Fruit fly (Drosophila melanogaster) whole organism, embryonic: ENCODE data around the gene dsx-c73A.

Experiments used
- Abd-B ChIP-seq: fragments of 200-800 bp; sonication (Bioruptor generic); optimal IDR thresholded peaks from 2 replicates; lab custom pipeline; 2018; ENCODE audit warnings: missing biosample characterization, mild to moderate bottlenecking, missing genetic modification characterization, moderate library complexity
- CG10959 ChIP-seq: fragments of 200-800 bp; sonication (Bioruptor generic); IDR thresholded peaks from 2 replicates; pipeline ENCODE4 v1.3.6; 2022; ENCODE audit warnings: missing biosample characterization, missing genetic modification characterization
- CG12071 ChIP-seq: fragments of 200-800 bp; sonication (Bioruptor generic); optimal IDR thresholded peaks from 3 replicates; lab custom pipeline; 2018; ENCODE audit warnings: missing biosample characterization, mild to moderate bottlenecking, missing genetic modification characterization
- CG12219 ChIP-seq: fragments of 200-800 bp; sonication (Bioruptor generic); optimal IDR thresholded peaks from 3 replicates; lab custom pipeline; 2018; ENCODE audit warnings: missing biosample characterization, mild to moderate bottlenecking, missing genetic modification characterization
- CG12299 ChIP-seq: fragments of 200-800 bp; sonication (Bioruptor generic); optimal IDR thresholded peaks from 2 replicates; lab custom pipeline; 2018; ENCODE audit warnings: missing biosample characterization, mild to moderate bottlenecking, missing genetic modification characterization
- CG12659 ChIP-seq: fragments of 200-800 bp; sonication (Bioruptor generic); optimal IDR thresholded peaks from 3 replicates; lab custom pipeline; 2017; ENCODE audit warnings: mild to moderate bottlenecking, missing biosample characterization, missing genetic modification reagents, missing genetic modification characterization
- CG13624 ChIP-seq: fragments of 200-800 bp; sonication (Bioruptor generic); optimal IDR thresholded peaks from 2 replicates; lab custom pipeline; 2016; ENCODE audit warnings: missing biosample characterization, missing genetic modification characterization
- CG14860 ChIP-seq: fragments of 200-800 bp; sonication (Bioruptor generic); IDR thresholded peaks from 3 replicates; pipeline ENCODE4 v1.3.6; 2022; ENCODE audit warnings: missing biosample characterization, missing genetic modification characterization; ENCODE audit not compliant: partially characterized antibody
- CG15269 ChIP-seq: fragments of 200-800 bp; sonication (Bioruptor generic); optimal IDR thresholded peaks from 2 replicates; lab custom pipeline; 2018; ENCODE audit warnings: missing biosample characterization, mild to moderate bottlenecking, missing genetic modification characterization, moderate library complexity
- CG1603 ChIP-seq: fragments of 200-800 bp; sonication (Bioruptor generic); optimal IDR thresholded peaks from 2 replicates; lab custom pipeline; 2019; ENCODE audit warnings: missing biosample characterization, mild to moderate bottlenecking, missing genetic modification characterization, moderate library complexity
- CG16813 ChIP-seq: fragments of 200-800 bp; sonication (Bioruptor generic); IDR thresholded peaks from 3 replicates; pipeline ENCODE4 v1.3.6; 2022; ENCODE audit warnings: missing biosample characterization, missing genetic modification characterization; ENCODE audit not compliant: partially characterized antibody
- CG17385 ChIP-seq: fragments of 200-800 bp; sonication (Bioruptor generic); optimal IDR thresholded peaks from 3 replicates; lab custom pipeline; 2018; ENCODE audit warnings: missing biosample characterization, mild to moderate bottlenecking, missing genetic modification characterization
- CG17829 ChIP-seq: fragments of 200-800 bp; optimal IDR thresholded peaks from 2 replicates; lab custom pipeline; 2019; ENCODE audit warnings: missing biosample characterization, mild to moderate bottlenecking, missing genetic modification characterization, moderate library complexity
- CG30020 ChIP-seq: fragments of 200-800 bp; optimal IDR thresholded peaks from 2 replicates; lab custom pipeline; 2019; ENCODE audit warnings: missing biosample characterization, mild to moderate bottlenecking, missing genetic modification characterization, moderate library complexity
- CG31365 ChIP-seq: fragments of 200-800 bp; sonication (Bioruptor generic); optimal IDR thresholded peaks from 2 replicates; lab custom pipeline; 2018; ENCODE audit warnings: missing biosample characterization, mild to moderate bottlenecking, missing genetic modification characterization
- CG33213 ChIP-seq: fragments of 200-800 bp; sonication (Bioruptor generic); optimal IDR thresholded peaks from 3 replicates; lab custom pipeline; 2016; ENCODE audit warnings: missing biosample characterization, missing genetic modification characterization
- CG34422 ChIP-seq: fragments of 200-800 bp; sonication (Bioruptor generic); IDR thresholded peaks from 3 replicates; pipeline ENCODE4 v1.3.6; 2022; ENCODE audit warnings: missing biosample characterization, missing genetic modification characterization
- CoRest ChIP-seq: fragments of 200-800 bp; sonication (Bioruptor generic); optimal IDR thresholded peaks from 3 replicates; lab custom pipeline; 2018; ENCODE audit warnings: missing biosample characterization, mild to moderate bottlenecking, missing genetic modification characterization, moderate library complexity
- Dref ChIP-seq: fragments of 200-800 bp; sonication (Bioruptor generic); IDR thresholded peaks from 2 replicates; pipeline ENCODE4 v1.3.6; 2022; ENCODE audit warnings: missing biosample characterization, missing genetic modification characterization
- Hmx ChIP-seq: fragments of 200-800 bp; sonication (Bioruptor generic); optimal IDR thresholded peaks from 2 replicates; lab custom pipeline; 2016; ENCODE audit warnings: missing biosample characterization, missing genetic modification characterization
- Lhr ChIP-seq: fragments of 200-800 bp; sonication (Bioruptor generic); optimal IDR thresholded peaks from 3 replicates; lab custom pipeline; 2017; ENCODE audit warnings: mild to moderate bottlenecking, missing biosample characterization, missing genetic modification reagents, missing genetic modification characterization
- Med ChIP-seq: fragments of 200-800 bp; sonication (Bioruptor generic); peaks from one replicate; lab custom pipeline; 2016; ENCODE audit warnings: missing biosample characterization, missing genetic modification characterization, mild to moderate bottlenecking, inconsistent platforms, moderate library complexity
- Side ChIP-seq: fragments of 200-800 bp; sonication (Bioruptor generic); optimal IDR thresholded peaks from 2 replicates; lab custom pipeline; 2016; ENCODE audit warnings: missing biosample characterization, missing genetic modification characterization
- Xbp1 ChIP-seq: fragments of 200-800 bp; sonication (Bioruptor generic); optimal IDR thresholded peaks from 3 replicates; lab custom pipeline; 2016; ENCODE audit warnings: missing biosample characterization, mild to moderate bottlenecking, missing genetic modification characterization
- chinmo ChIP-seq: fragments of 200-800 bp; sonication (Bioruptor generic); IDR thresholded peaks from 4 replicates; pipeline ENCODE4 v1.3.6; 2022; ENCODE audit warnings: missing biosample characterization, missing genetic modification characterization; ENCODE audit not compliant: partially characterized antibody
- corto ChIP-seq: fragments of 200-800 bp; sonication (Bioruptor generic); optimal IDR thresholded peaks from 2 replicates; lab custom pipeline; 2016; ENCODE audit warnings: missing biosample characterization, mild to moderate bottlenecking, missing genetic modification characterization, moderate library complexity
- croc ChIP-seq: fragments of 200-800 bp; sonication (Bioruptor generic); conservative IDR thresholded peaks from 3 replicates; pipeline ENCODE4 v1.3.6; 2022; ENCODE audit warnings: missing biosample characterization, missing genetic modification characterization
- crp ChIP-seq, 2 experiments: fragments of 200-800 bp; sonication (Bioruptor generic); optimal IDR thresholded peaks; 2 replicates in 1 of 2; 3 replicates in 1 of 2; lab custom pipeline; 2017; ENCODE audit warnings: missing biosample characterization in 2 of 2, missing genetic modification characterization in 2 of 2, mild to moderate bottlenecking in 1 of 2, moderate library complexity in 1 of 2
- ewg ChIP-seq: fragments of 200-800 bp; sonication (Bioruptor generic); optimal IDR thresholded peaks from 3 replicates; lab custom pipeline; 2017; ENCODE audit warnings: mild to moderate bottlenecking, missing biosample characterization, missing genetic modification reagents, missing genetic modification characterization
- gfzf ChIP-seq: fragments of 200-800 bp; sonication (Bioruptor generic); optimal IDR thresholded peaks from 2 replicates; lab custom pipeline; 2016; ENCODE audit warnings: missing biosample characterization, mild to moderate bottlenecking, missing genetic modification characterization, moderate library complexity
- knrl ChIP-seq: fragments of 200-800 bp; sonication (Bioruptor generic); IDR thresholded peaks from 3 replicates; pipeline ENCODE4 v1.3.6; 2022; ENCODE audit warnings: missing biosample characterization, missing genetic modification characterization; ENCODE audit not compliant: partially characterized antibody
- schlank ChIP-seq: fragments of 200-800 bp; sonication (Bioruptor generic); optimal IDR thresholded peaks from 2 replicates; lab custom pipeline; 2018; ENCODE audit warnings: missing biosample characterization, mild to moderate bottlenecking, missing genetic modification characterization
- trem ChIP-seq: fragments of 200-800 bp; optimal IDR thresholded peaks from 3 replicates; lab custom pipeline; 2019; ENCODE audit warnings: missing biosample characterization, mild to moderate bottlenecking, missing genetic modification characterization, moderate library complexity
- unc-4 ChIP-seq: fragments of 200-800 bp; sonication (Bioruptor generic); IDR thresholded peaks from 2 replicates; pipeline ENCODE4 v1.3.6; 2022; ENCODE audit warnings: missing biosample characterization, missing genetic modification characterization; ENCODE audit not compliant: partially characterized antibody

The dsx-c73A gene

DNA sequence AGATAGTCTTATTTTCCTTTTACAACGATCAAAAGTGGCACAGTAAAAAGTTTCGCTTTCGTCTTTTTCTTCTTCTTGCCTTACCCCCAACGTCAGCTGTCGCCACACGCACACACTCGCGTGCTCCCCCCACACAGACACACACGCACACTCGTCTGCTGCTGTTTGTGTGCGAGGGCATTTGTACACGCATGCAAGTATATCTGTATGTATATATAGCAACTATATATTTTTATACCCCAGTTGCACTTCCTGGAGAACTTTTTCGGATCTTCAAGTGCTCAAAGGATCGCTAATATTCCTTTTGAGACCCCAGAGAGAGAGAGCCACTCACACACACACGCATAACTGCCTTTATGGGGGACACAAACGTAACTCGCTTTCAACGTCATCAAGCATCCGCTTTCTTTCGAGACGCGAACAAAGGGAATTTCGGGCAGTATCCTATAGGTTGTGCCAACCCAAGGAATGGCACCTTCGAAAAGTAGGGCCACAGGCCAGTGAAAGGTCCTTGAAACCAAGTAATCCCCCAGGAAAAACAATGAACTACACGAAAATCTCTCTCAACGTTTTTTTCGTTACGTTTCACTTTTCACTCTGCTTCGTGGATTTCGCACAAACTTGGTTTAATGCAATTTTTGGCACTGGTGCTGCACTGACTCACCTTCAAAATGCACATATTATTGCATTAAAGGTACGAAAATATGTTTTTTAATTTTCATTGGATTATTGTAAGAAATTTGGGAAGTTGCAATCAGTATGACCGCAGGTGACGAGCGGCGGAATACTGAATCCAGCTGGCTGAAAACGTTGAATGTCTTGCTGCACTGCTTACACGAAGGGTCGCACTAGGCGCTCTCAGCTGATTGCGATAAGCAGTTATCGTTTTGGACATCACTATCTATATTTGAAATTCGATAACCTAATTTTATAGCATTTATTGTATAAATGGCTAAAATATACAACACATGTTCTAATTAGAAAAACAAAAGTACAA, 73.7 kb downstream of the dsx-c73A start, which contains the start of gene roq (continued):
- TF ChIP-seq CG1603 (tag; lab: Kevin White, UChicago) (peak; percentile 85), CG30020 (tag; lab: Kevin White, UChicago) (peak; percentile 3), gfzf (GFP tag; lab: Kevin White, UChicago) (peak; percentile 96), schlank (tag; lab: Kevin White, UChicago) (no peak), Dref (GFP tag; lab: Robert Waterston, UW) (peak; percentile 91), CG13624 (GFP tag; lab: Kevin White, UChicago) (peak; percentile 12), Med (peak; percentile 71), CG34422 (GFP tag; lab: Robert Waterston, UW) (peak; percentile 37; the same call in 1 of the 3 replicates), ewg (GFP tag; lab: Kevin White, UChicago) (no peak), Lhr (GFP tag; lab: Kevin White, UChicago) (peak; percentile 39), CG15269 (tag; lab: Kevin White, UChicago) (no peak), CG12659 (GFP tag; lab: Kevin White, UChicago) (peak; percentile 61), CG31365 (peak; percentile 97), CG17829 (peak; percentile 51), CG33213 (GFP tag; lab: Kevin White, UChicago) (peak; percentile 44), CoRest (peak; percentile 34), CG16813 (GFP tag; lab: Robert Waterston, UW) (peak; percentile 42; the same call in 2 of the 3 replicates), CG17385 (GFP tag; lab: Kevin White, UChicago) (peak; percentile 93), Xbp1 (GFP tag; lab: Kevin White, UChicago) (peak; percentile 1), CG12299 (peak; percentile 1), knrl (GFP tag; lab: Robert Waterston, UW) (peak; percentile 50; the same call in 1 of the 3 replicates), croc (GFP tag; lab: Robert Waterston, UW) (no peak), corto (peak; percentile 15), chinmo (peak; percentile 72; the same call in 3 of the 4 replicates), CG12071 (GFP tag; lab: Kevin White, UChicago) (no peak), CG14860 (GFP tag; lab: Robert Waterston, UW) (peak; percentile 51; the same call in 2 of the 3 replicates), Side (GFP tag; lab: Kevin White, UChicago) (no peak), unc-4 (0 out of 2 replicates have a peak, but pooled peaks have one; percentile 32), CG12219 (GFP tag; lab: Kevin White, UChicago) (no peak), Abd-B (GFP tag; lab: Kevin White, UChicago) (peak; percentile 23), Hmx (GFP tag; lab: Kevin White, UChicago) (no peak), trem (tag; lab: Kevin White, UChicago) (peak; percentile 68), crp (GFP tag; optimal IDR thresholded peaks at IDR 0.05; lab: Kevin White, UChicago) (peak; percentile 96 to 99), CG10959 (GFP tag; lab: Robert Waterston, UW) (no peak)
